Worm (Caenorhabditis elegans) whole organism, L4 larva: ENCODE results near the gene T19D12.10.
"Not testable (repeated sequence)": the region's sequence is repeated elsewhere in the genome, so short reads cannot be mapped to it uniquely, and the experiment has no call there.

ENCODE experiments used
- F10B5.3 ChIP-seq: sonication (generic microtip); optimal IDR thresholded peaks from 2 replicates; lab custom pipeline; 2016; ENCODE audit warnings: mild to moderate bottlenecking, missing genetic modification characterization, missing compliant biosample characterization
- F49E8.2 ChIP-seq: sonication (generic microtip); optimal IDR thresholded peaks from 2 replicates; lab custom pipeline; 2016; ENCODE audit warnings: missing compliant biosample characterization, mild to moderate bottlenecking, missing genetic modification characterization, borderline replicate concordance
- R02D3.7 ChIP-seq: fragments of 150-350 bp; sonication (generic microtip); optimal IDR thresholded peaks from 3 replicates; lab custom pipeline; 2014; ENCODE audit warnings: missing biosample characterization, missing genetic modification characterization
- T20F7.1 ChIP-seq: fragments of 200-800 bp; sonication (Bioruptor generic); optimal IDR thresholded peaks from 2 replicates; lab custom pipeline; 2018; ENCODE audit warnings: mild to moderate bottlenecking, missing genetic modification characterization, missing compliant biosample characterization
- Y48G9A.11 ChIP-seq: fragments of 200-800 bp; sonication (Bioruptor generic); IDR thresholded peaks from 2 replicates; pipeline ENCODE4 v1.3.6; 2022; ENCODE audit warnings: missing genetic modification reagents, missing genetic modification characterization, missing compliant biosample characterization
- Y75B8A.6 ChIP-seq: fragments of 200-800 bp; sonication (Bioruptor generic); IDR thresholded peaks from 2 replicates; pipeline ENCODE4 v1.3.6; 2022; ENCODE audit warnings: missing genetic modification reagents, missing genetic modification characterization, missing compliant biosample characterization
- ZK546.5 ChIP-seq, 2 experiments: sonication (generic microtip); optimal IDR thresholded peaks; 2 replicates each; lab custom pipeline; 2017; ENCODE audit warnings: missing biosample characterization in 2 of 2, missing genetic modification characterization in 2 of 2
- aha-1 ChIP-seq: fragments of 150-350 bp; peaks from one replicate; lab custom pipeline; 2014; ENCODE audit warnings: missing biosample characterization, missing genetic modification characterization
- aly-2 ChIP-seq: sonication (generic microtip); optimal IDR thresholded peaks from 2 replicates; lab custom pipeline; 2018; ENCODE audit warnings: missing biosample characterization, missing genetic modification characterization
- ama-1 ChIP-seq: fragments of 150-350 bp; optimal IDR thresholded peaks from 2 replicates; lab custom pipeline; 2014; ENCODE audit warnings: inconsistent platforms, mixed read lengths
- arid-1 ChIP-seq: fragments of 200-800 bp; sonication (Bioruptor generic); conservative IDR thresholded peaks from 2 replicates; pipeline ENCODE4 v1.3.6; 2022; ENCODE audit warnings: missing genetic modification reagents, missing genetic modification characterization, missing compliant biosample characterization
- ceh-62 ChIP-seq: sonication (generic microtip); optimal IDR thresholded peaks from 2 replicates; lab custom pipeline; 2017; ENCODE audit warnings: missing biosample characterization, missing genetic modification characterization
- ctbp-1 ChIP-seq: fragments of 200-800 bp; sonication (Bioruptor generic); IDR thresholded peaks from 2 replicates; pipeline ENCODE4 v1.3.6; 2022; ENCODE audit warnings: missing genetic modification reagents, missing genetic modification characterization, missing compliant biosample characterization
- daf-12 ChIP-seq: fragments of 150-350 bp; optimal IDR thresholded peaks from 2 replicates; lab custom pipeline; 2014; ENCODE audit warnings: missing biosample characterization, missing genetic modification reagents, missing genetic modification characterization
- daf-16 ChIP-seq, 3 experiments: sonication (generic microtip); optimal IDR thresholded peaks; 2 replicates each; lab custom pipeline; 2016 to 2017; ENCODE audit warnings: missing genetic modification characterization in 3 of 3, missing genetic modification reagents in 3 of 3, mild to moderate bottlenecking in 2 of 3, missing compliant biosample characterization in 2 of 3, missing biosample characterization in 1 of 3, moderate library complexity in 1 of 3
- daf-8 ChIP-seq: fragments of 200-800 bp; sonication (Bioruptor generic); IDR thresholded peaks from 2 replicates; pipeline ENCODE4 v1.3.6; 2022; ENCODE audit warnings: missing genetic modification characterization, missing compliant biosample characterization
- dmd-6 ChIP-seq: fragments of 200-800 bp; sonication (Bioruptor generic); IDR thresholded peaks from 2 replicates; pipeline ENCODE4 v1.3.6; 2022; ENCODE audit warnings: missing genetic modification reagents, missing genetic modification characterization, missing compliant biosample characterization
- dmd-8 ChIP-seq: fragments of 200-800 bp; sonication (Bioruptor generic); IDR thresholded peaks from 2 replicates; pipeline ENCODE4 v1.3.6; 2022; ENCODE audit warnings: missing genetic modification characterization, missing compliant biosample characterization
- dpl-1 ChIP-seq: fragments of 150-350 bp; optimal IDR thresholded peaks from 2 replicates; lab custom pipeline; 2014; ENCODE audit warnings: missing biosample characterization, missing genetic modification reagents, missing genetic modification characterization
- duxl-1 ChIP-seq: sonication (generic microtip); optimal IDR thresholded peaks from 2 replicates; lab custom pipeline; 2016; ENCODE audit warnings: mild to moderate bottlenecking, missing genetic modification characterization, moderate library complexity, missing compliant biosample characterization; ENCODE audit not compliant: poor library complexity
- dve-1 ChIP-seq: sonication (generic microtip); optimal IDR thresholded peaks from 2 replicates; lab custom pipeline; 2017; ENCODE audit warnings: antibody characterized with exemption, mild to moderate bottlenecking, missing genetic modification characterization, missing compliant biosample characterization; ENCODE audit not compliant: insufficient read depth
- egl-43 ChIP-seq: fragments of 200-800 bp; sonication (Bioruptor generic); IDR thresholded peaks from 2 replicates; pipeline ENCODE4 v1.3.6; 2022; ENCODE audit warnings: missing genetic modification reagents, missing genetic modification characterization, missing compliant biosample characterization
- fos-1 ChIP-seq: fragments of 150-350 bp; optimal IDR thresholded peaks from 2 replicates; lab custom pipeline; 2014; ENCODE audit warnings: missing biosample characterization, missing genetic modification characterization
- gei-8 ChIP-seq: fragments of 200-800 bp; sonication (Bioruptor generic); optimal IDR thresholded peaks from 2 replicates; lab custom pipeline; 2018; ENCODE audit warnings: mild to moderate bottlenecking, missing genetic modification characterization, missing compliant biosample characterization
- lin-15B ChIP-seq: fragments of 150-350 bp; sonication (generic microtip); optimal IDR thresholded peaks from 3 replicates; lab custom pipeline; 2014; ENCODE audit warnings: missing biosample characterization, missing genetic modification characterization
- mdl-1 ChIP-seq, 2 experiments: fragments of 150-350 bp in 1 of 2; sonication (generic microtip) in 1 of 2; optimal IDR thresholded peaks; 2 replicates each; lab custom pipeline; 2014 to 2017; ENCODE audit warnings: missing biosample characterization in 2 of 2, missing genetic modification characterization in 2 of 2
- mep-1 ChIP-seq: fragments of 150-350 bp; sonication (generic microtip); optimal IDR thresholded peaks from 3 replicates; lab custom pipeline; 2014; ENCODE audit warnings: missing biosample characterization, missing genetic modification characterization
- mes-2 ChIP-seq: sonication (generic microtip); optimal IDR thresholded peaks from 2 replicates; lab custom pipeline; 2016; ENCODE audit warnings: missing genotype, mild to moderate bottlenecking, missing genetic modification characterization, missing compliant biosample characterization; ENCODE audit not compliant: poor library complexity, severe bottlenecking
- nhr-102 ChIP-seq: sonication (generic microtip); optimal IDR thresholded peaks from 2 replicates; lab custom pipeline; 2016; ENCODE audit warnings: mild to moderate bottlenecking, missing genetic modification characterization, moderate library complexity, missing compliant biosample characterization
- nhr-111 ChIP-seq: fragments of 200-800 bp; sonication (Bioruptor generic); optimal IDR thresholded peaks from 2 replicates; lab custom pipeline; 2018; ENCODE audit warnings: mild to moderate bottlenecking, missing genetic modification characterization, missing compliant biosample characterization
- nhr-237 ChIP-seq: sonication (generic microtip); optimal IDR thresholded peaks from 2 replicates; lab custom pipeline; 2017; ENCODE audit warnings: missing biosample characterization, missing genetic modification characterization
- nhr-25 ChIP-seq: sonication (generic microtip); optimal IDR thresholded peaks from 2 replicates; lab custom pipeline; 2017; ENCODE audit warnings: missing genetic modification characterization, mild to moderate bottlenecking, missing compliant biosample characterization, antibody characterized with exemption, moderate library complexity, borderline replicate concordance; ENCODE audit not compliant: insufficient read depth
- nhr-28 ChIP-seq: fragments of 150-350 bp; optimal IDR thresholded peaks from 2 replicates; lab custom pipeline; 2014; ENCODE audit warnings: missing biosample characterization, missing genetic modification characterization
- php-3 ChIP-seq: fragments of 200-800 bp; sonication (Bioruptor generic); IDR thresholded peaks from 2 replicates; pipeline ENCODE4 v1.3.6; 2022; ENCODE audit warnings: missing genetic modification reagents, missing genetic modification characterization, missing compliant biosample characterization
- pqm-1 ChIP-seq: sonication (generic microtip); optimal IDR thresholded peaks from 2 replicates; lab custom pipeline; 2017; ENCODE audit warnings: missing biosample characterization, missing genetic modification characterization
- snpc-4 ChIP-seq: fragments of 150-350 bp; optimal IDR thresholded peaks from 2 replicates; lab custom pipeline; 2014; ENCODE audit warnings: missing biosample characterization, missing genetic modification characterization
- tag-97 ChIP-seq: fragments of 200-800 bp; sonication (Bioruptor generic); IDR thresholded peaks from 2 replicates; pipeline ENCODE4 v1.3.6; 2022; ENCODE audit warnings: missing genetic modification characterization, missing compliant biosample characterization
- tra-1 ChIP-seq: fragments of 200-800 bp; sonication (Bioruptor generic); IDR thresholded peaks from 2 replicates; pipeline ENCODE4 v1.3.6; 2022; ENCODE audit warnings: missing genetic modification reagents, missing genetic modification characterization, missing compliant biosample characterization
- unc-130 ChIP-seq: sonication (generic microtip); optimal IDR thresholded peaks from 2 replicates; lab custom pipeline; 2016; ENCODE audit warnings: missing genetic modification reagents, missing genetic modification characterization, missing compliant biosample characterization
- zfp-2 ChIP-seq: sonication (generic microtip); optimal IDR thresholded peaks from 2 replicates; lab custom pipeline; 2016; ENCODE audit warnings: mild to moderate bottlenecking, missing genetic modification characterization, missing compliant biosample characterization
- ztf-7 ChIP-seq: fragments of 150-350 bp; optimal IDR thresholded peaks from 2 replicates; lab custom pipeline; 2014; ENCODE audit warnings: missing biosample characterization, missing genetic modification characterization

The T19D12.10 gene

DNA sequence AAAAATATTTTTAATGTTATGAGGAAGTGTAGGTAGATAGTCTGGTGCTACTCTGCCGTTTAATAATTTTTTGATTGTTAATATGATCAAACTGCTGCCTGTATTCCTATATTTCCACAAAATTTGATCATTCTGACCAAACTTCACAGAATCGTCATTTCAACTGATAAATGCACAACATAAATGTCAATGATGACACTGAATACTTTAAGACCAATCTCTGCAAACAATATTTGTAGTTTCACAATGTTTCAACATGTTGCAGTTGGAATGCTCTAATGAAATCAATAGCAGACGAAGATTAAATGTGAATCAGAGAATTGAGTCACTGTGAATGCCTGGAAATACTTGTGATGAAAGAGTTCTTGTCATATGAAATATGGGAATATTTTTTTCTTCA is 28.9 kb downstream of the T19D12.10 start:
- TF ChIP-seq ctbp-1 (GFP tag; lab: Robert Waterston, UW), result no peak
- no peak for TF ChIP-seq R02D3.7
- no peak for TF ChIP-seq daf-16 (GFP tag; optimal IDR thresholded peaks at IDR 0.05; lab: Kevin White, UChicago)
- peak; percentile 1 for TF ChIP-seq daf-16 (tag; optimal IDR thresholded peaks at IDR 0.05; lab: Kevin White, UChicago)
- no peak for TF ChIP-seq mdl-1 (tag; optimal IDR thresholded peaks at IDR 0.05; lab: Kevin White, UChicago)
- no peak for TF ChIP-seq ama-1 (lab: Kevin White, UChicago)
- peak; percentile 35; the same call in 1 of the 2 replicates for TF ChIP-seq dmd-6
- no peak for TF ChIP-seq mep-1 (tag; lab: Kevin White, UChicago)
- TF ChIP-seq aly-2 (tag; lab: Kevin White, UChicago), result no peak
- peak; percentile 52 for TF ChIP-seq nhr-28 (tag; lab: Kevin White, UChicago)
- TF ChIP-seq daf-8 (GFP tag; lab: Robert Waterston, UW), result no peak
- peak; percentile 59 for TF ChIP-seq pqm-1 (tag; lab: Kevin White, UChicago)
- TF ChIP-seq ZK546.5 (tag; optimal IDR thresholded peaks at IDR 0.05; lab: Kevin White, UChicago), result no peak
- no peak for TF ChIP-seq snpc-4 (tag; lab: Kevin White, UChicago)
- no peak for TF ChIP-seq F10B5.3
- TF ChIP-seq zfp-2 (tag; lab: Kevin White, UChicago), result no peak
- TF ChIP-seq T20F7.1 (GFP tag; lab: Kevin White, UChicago), result peak; percentile 26
- no peak for TF ChIP-seq duxl-1 (tag; lab: Kevin White, UChicago)
- no peak for TF ChIP-seq Y75B8A.6
- no peak for TF ChIP-seq unc-130 (GFP tag; lab: Kevin White, UChicago)
- no peak for TF ChIP-seq nhr-111
- no peak for TF ChIP-seq nhr-237 (tag; lab: Kevin White, UChicago)
- TF ChIP-seq gei-8 (GFP tag; lab: Kevin White, UChicago), result no peak
- no peak for TF ChIP-seq nhr-25 (tag; lab: Kevin White, UChicago)
- no peak for TF ChIP-seq ceh-62 (tag; lab: Kevin White, UChicago)
- TF ChIP-seq tra-1, result no peak

DNA sequence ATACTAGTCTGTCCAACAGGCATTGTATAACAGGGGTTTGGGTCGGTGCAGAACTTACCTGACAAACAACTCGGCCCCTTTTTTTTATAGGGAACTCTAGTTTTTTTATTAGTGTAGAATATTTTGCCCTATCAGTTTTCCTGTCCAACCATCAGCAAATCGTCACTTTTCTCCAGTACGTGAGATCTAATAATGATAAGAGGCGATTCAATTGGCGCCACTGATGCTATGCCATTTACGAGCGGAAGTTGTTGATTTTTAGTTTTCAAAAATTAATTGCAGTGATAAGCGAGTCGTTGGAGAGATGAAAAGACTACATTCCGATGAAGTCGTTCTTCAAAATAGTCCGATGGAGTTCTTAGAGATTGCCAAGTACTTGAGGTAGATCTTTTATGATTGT is 30.3 kb downstream of the T19D12.10 start:
- peak; percentile 42 for TF ChIP-seq nhr-28 (tag; lab: Kevin White, UChicago)
- TF ChIP-seq php-3 (GFP tag; lab: Robert Waterston, UW), result 0 out of 2 replicates have a peak, but pooled peaks have one; percentile 25
- TF ChIP-seq aha-1 (tag; lab: Kevin White, UChicago), result no peak
- TF ChIP-seq F49E8.2 (tag; lab: Kevin White, UChicago), result no peak
- peak; percentile 5 for TF ChIP-seq dve-1 (tag; lab: Kevin White, UChicago)
- peak; percentile 83 for TF ChIP-seq pqm-1 (tag; lab: Kevin White, UChicago)
- no peak for TF ChIP-seq arid-1 (GFP tag; lab: Robert Waterston, UW)

DNA sequence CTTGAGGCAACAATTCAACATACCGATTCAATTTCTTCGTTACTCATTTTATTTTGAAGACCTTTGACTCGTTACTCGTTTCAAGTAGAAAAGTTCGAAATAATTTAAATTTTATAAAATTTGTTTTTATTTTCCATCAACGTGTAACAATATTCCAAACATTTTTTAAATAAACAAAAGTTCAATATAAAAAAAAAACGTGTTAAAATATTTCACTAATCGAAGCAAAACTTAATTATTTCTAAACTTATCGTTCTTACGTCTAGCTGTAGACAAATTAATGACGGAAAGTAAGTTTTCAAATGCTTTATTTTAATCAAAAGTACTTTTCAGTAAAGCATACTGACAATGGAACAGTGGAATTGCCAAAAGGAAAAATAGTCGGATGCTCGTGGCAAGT is 31.5 kb downstream of the T19D12.10 start, which contains the start of the genes F54H5.5 and F54H5.2:
Gene F54H5.5, minus strand, starts transcription at position 101 of the 400 bp plus-strand sequence.
Gene F54H5.2, plus strand, starts transcription at position 303 of the 400 bp plus-strand sequence.
- TF ChIP-seq Y48G9A.11 (GFP tag; lab: Robert Waterston, UW); fos-1 (tag; lab: Kevin White, UChicago); dmd-8 (GFP tag; lab: Robert Waterston, UW): not testable (repeated sequence)

DNA sequence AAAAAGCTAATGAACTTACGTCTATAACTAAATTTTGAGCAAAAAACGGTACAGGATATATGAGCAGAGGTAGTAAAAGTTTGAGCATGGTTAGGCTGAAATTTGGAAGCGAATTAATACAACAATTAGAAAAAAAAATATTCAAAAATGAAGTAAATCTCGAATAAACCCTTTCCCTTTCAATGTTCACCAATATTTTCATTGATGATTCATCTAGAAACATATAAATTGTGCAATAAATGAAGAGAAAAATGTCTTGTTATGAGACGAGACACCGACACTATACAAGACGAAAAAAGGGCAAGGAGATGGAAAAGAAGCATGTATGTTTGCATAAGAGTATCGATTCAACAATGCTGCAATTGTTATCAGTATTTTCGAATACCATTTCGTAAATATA is 33.4 kb downstream of the T19D12.10 start, which contains the start of gene F54H5.14:
Gene F54H5.14, minus strand, starts transcription at position 101 of the 400 bp plus-strand sequence.
- TF ChIP-seq ztf-7 (tag; lab: Kevin White, UChicago) (no peak), daf-12 (no peak), egl-43 (no peak), daf-16 (GFP tag; optimal IDR thresholded peaks at IDR 0.05; lab: Kevin White, UChicago) (no peak), daf-16 (tag; optimal IDR thresholded peaks at IDR 0.05; lab: Kevin White, UChicago) (peak; percentile 9), tag-97 (GFP tag; lab: Robert Waterston, UW) (no peak), ZK546.5 (tag; optimal IDR thresholded peaks at IDR 0.05; lab: Kevin White, UChicago) (no peak), mes-2 (tag; lab: Kevin White, UChicago) (no peak), dpl-1 (GFP tag; lab: Kevin White, UChicago) (no peak), lin-15B (tag; lab: Kevin White, UChicago) (no peak), nhr-102 (no peak), pqm-1 (tag; lab: Kevin White, UChicago) (peak; percentile 25), dve-1 (tag; lab: Kevin White, UChicago) (peak; percentile 48)
- TF ChIP-seq, all 104 proteins: peak for 3
